Fruit fly (Drosophila melanogaster) whole organism: Measurements from ENCODE around the gene CG10183.

Source experiments
- CG8478 ChIP-seq: fragments of >200 bp; optimal IDR thresholded peaks from 2 replicates; lab custom pipeline; 2018; ENCODE audit warnings: inconsistent platforms
- Dll ChIP-seq: fragments of >200 bp; optimal IDR thresholded peaks from 2 replicates; lab custom pipeline; 2017
- EcR ChIP-seq, 2 experiments: fragments of >200 bp; optimal IDR thresholded peaks; 2 replicates each; lab custom pipeline; 2017; ENCODE audit warnings: missing biosample characterization in 2 of 2, missing genetic modification characterization in 2 of 2, missing genetic modification reagents in 2 of 2
- pan ChIP-seq: fragments of >200 bp; optimal IDR thresholded peaks from 2 replicates; lab custom pipeline; 2017
- psq ChIP-seq: fragments of >200 bp; optimal IDR thresholded peaks from 2 replicates; lab custom pipeline; 2017
- usp ChIP-seq: fragments of >200 bp; optimal IDR thresholded peaks from 2 replicates; lab custom pipeline; 2017; ENCODE audit warnings: missing biosample characterization, missing genetic modification characterization, mixed read lengths

Gene CG10183

DNA sequence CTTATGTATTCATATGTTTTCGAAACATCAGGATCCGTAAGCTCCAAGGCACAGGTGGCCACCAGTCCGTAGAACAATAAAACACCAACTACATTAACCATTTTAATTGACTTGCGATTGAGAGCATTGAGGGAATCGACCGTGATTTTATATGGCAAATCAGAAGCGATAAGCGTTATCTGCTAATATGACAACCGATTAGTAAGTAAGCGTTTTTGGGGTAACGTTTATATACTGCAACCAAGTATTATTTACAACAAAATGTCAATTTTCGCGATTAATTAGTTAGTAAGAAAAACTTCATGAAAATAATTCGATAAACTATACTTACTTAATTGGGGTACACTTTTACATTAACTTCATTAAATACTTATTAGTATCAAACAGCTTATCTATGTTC is 2.7 kb downstream of the CG10183 start, which contains the start of gene CG16723:
CG16723 (minus strand) TSS at position 101 of the 400 bp plus-strand sequence.
- no peak for TF ChIP-seq Dll (lab: Kevin White, UChicago)
- TF ChIP-seq psq: no peak
- TF ChIP-seq usp (GFP tag; lab: Kevin White, UChicago): no peak
- no peak for TF ChIP-seq EcR (GFP tag; optimal IDR thresholded peaks at IDR 0.05; lab: Kevin White, UChicago)
- TF ChIP-seq pan (lab: Kevin White, UChicago): no peak
- no peak for TF ChIP-seq CG8478 (lab: Kevin White, UChicago)

DNA sequence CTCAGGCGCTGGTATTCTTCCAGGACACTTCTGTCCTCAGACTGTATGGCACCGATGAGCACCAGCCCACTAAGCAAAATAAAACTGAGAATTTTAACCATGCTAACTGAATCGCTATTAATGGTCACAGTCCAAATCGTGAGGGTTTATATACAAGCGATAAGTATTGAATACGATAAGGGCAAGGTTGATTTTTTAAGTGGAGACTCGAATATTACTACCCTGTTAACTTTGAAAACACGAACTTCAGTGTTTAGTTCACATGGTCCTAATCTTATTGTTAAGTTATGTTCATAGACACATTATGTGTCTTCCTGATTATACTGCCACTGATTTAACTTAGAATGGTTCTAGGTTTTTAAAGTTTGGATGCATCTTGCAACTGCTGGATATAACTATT is 6.2 kb downstream of the CG10183 start, which contains the start of gene CG33337:
CG33337 (minus strand) TSS at position 101 of the 400 bp plus-strand sequence.
- TF ChIP-seq pan (lab: Kevin White, UChicago) (no peak), EcR (GFP tag; optimal IDR thresholded peaks at IDR 0.05; lab: Kevin White, UChicago) (no peak), usp (GFP tag; lab: Kevin White, UChicago) (no peak), psq (no peak), CG8478 (lab: Kevin White, UChicago) (no peak), Dll (lab: Kevin White, UChicago) (no peak)

DNA sequence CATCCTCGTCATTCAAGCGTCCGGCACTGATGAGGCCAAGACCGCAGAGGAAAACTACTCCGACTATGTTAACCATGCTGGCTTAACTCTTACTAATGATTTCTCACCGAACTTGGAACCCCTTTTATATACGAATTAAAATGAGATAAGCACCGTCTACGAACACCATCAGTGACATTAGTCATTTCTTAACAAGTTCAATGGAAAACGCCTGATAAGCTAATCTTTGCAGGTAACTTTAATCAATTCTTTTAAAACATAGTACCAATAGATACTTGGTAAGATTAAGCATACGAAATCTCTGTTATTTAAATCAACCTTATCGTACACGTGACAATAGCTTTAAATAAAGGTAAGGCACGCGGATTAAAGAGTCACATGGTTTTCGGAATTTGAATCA is 9.1 kb downstream of the CG10183 start, which contains the start of gene CG10182:
CG10182 (minus strand) TSS at position 101 of the 400 bp plus-strand sequence.
- TF ChIP-seq CG8478 (lab: Kevin White, UChicago): no peak
- no peak for TF ChIP-seq pan (lab: Kevin White, UChicago)
- no peak for TF ChIP-seq Dll (lab: Kevin White, UChicago)
- no peak for TF ChIP-seq usp (GFP tag; lab: Kevin White, UChicago)
- no peak for TF ChIP-seq psq
- TF ChIP-seq EcR (GFP tag; optimal IDR thresholded peaks at IDR 0.05; lab: Kevin White, UChicago): no peak

DNA sequence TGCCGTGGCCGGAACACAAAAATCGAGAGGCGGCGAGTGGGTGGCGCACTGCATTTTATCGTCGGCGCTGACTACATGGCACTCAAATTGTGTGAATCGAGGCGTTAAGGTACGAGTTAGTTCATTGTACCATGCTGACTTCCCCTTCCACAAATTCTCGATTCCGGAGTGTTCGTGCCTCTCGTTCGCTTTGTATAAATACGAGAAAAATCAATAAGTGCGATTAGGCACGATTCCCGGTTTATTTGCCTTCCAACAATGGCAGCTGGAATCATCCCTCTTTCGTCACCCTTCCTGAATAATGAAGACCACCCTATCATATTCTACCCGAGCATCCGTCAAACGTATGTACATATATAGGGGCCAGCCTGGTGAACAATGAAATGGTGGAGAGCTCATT is 22.2 kb downstream of the CG10183 start:
- TF ChIP-seq pan (lab: Kevin White, UChicago) (no peak), Dll (lab: Kevin White, UChicago) (no peak), CG8478 (lab: Kevin White, UChicago) (no peak), usp (GFP tag; lab: Kevin White, UChicago) (no peak)

DNA sequence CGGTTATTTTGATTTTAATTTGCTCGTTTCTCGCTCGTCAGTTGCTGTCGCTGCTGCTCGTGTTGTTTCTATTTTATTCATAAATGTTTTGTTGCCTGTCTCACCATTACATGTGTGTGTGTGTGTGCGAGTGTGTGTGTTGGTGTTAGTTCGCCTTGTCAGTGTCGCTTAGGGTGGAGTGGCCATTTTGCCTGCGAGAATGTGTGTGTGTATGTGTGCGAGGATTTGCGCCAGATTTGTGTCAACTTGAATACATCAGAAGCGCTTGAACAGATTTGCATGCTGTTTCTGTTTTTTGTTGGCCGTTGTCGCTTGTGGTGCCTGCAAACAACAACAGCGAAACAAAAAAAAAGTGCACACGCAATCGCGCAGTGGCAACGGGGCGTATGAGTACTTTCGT is 29.6 kb downstream of the CG10183 start:
- TF ChIP-seq usp (GFP tag; lab: Kevin White, UChicago) (no peak), pan (lab: Kevin White, UChicago) (no peak), psq (no peak), Dll (lab: Kevin White, UChicago) (no peak), EcR (GFP tag; optimal IDR thresholded peaks at IDR 0.05; lab: Kevin White, UChicago) (no peak), CG8478 (lab: Kevin White, UChicago) (no peak)

DNA sequence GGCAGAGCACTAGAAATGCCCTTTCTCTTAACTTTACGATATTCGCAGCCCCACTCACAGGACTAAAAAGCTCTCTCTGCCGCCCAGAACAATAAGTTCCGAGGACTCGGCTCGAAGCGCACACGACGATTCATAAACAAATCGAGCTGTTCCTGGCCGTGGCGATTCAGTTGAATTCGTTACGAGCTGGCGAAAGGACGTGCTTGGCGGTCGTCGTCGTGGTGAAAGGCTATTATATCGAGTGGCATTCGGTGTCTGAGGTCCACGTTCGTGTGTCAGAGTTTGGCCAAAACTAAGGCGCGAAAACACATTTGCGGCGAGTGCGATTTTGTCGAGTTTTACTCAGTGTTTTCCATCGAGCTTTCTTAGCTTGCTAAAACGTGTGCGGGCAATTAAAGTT is 41.6 kb downstream of the CG10183 start, which contains the start of gene beat-IV:
beat-IV (plus strand) TSS at position 169 of the 400 bp plus-strand sequence.
- TF ChIP-seq Dll (lab: Kevin White, UChicago) (no peak), pan (lab: Kevin White, UChicago) (no peak), CG8478 (lab: Kevin White, UChicago) (no peak), EcR (GFP tag; optimal IDR thresholded peaks at IDR 0.05; lab: Kevin White, UChicago) (no peak), usp (GFP tag; lab: Kevin White, UChicago) (no peak), psq (no peak)

DNA sequence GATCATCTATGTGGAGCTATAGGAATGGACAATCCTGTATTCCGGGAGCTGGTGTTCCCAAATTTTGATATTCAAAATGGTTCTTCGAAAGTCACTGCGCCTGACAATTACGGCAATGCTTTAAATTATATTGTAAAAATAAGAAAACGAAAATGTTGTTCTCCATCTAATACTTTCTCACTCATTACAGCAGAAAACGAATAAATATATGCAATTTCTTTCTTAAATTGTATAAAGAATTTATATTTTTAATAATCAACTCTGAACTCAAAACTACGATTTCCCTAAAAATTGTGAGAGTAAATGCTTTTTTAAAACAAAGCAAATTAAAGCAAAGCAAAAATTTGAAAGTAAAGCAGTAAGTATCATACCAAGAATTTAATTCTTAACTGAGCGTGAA is 42.0 kb downstream of the CG10183 start, which contains the start of gene CG10164:
CG10164 (minus strand) TSS at position 101 of the 400 bp plus-strand sequence.
- TF ChIP-seq Dll (lab: Kevin White, UChicago) (no peak), CG8478 (lab: Kevin White, UChicago) (no peak), psq (no peak), pan (lab: Kevin White, UChicago) (no peak), EcR (GFP tag; optimal IDR thresholded peaks at IDR 0.05; lab: Kevin White, UChicago) (no peak), usp (GFP tag; lab: Kevin White, UChicago) (no peak)
